Worm (Caenorhabditis elegans) whole organism, L2 larva: ENCODE data around the gene T28A11.22.

Source experiments
- C34F6.9 ChIP-seq: fragments of 150-350 bp; optimal IDR thresholded peaks from 2 replicates; lab custom pipeline; 2014; ENCODE audit warnings: missing biosample characterization, missing genetic modification characterization
- F13H6.1 ChIP-seq: sonication (generic microtip); optimal IDR thresholded peaks from 2 replicates; lab custom pipeline; 2016; ENCODE audit warnings: missing genetic modification characterization, missing compliant biosample characterization
- R02D3.7 ChIP-seq: fragments of 150-350 bp; optimal IDR thresholded peaks from 2 replicates; lab custom pipeline; 2014; ENCODE audit warnings: missing biosample characterization, missing genetic modification characterization
- Y55F3AM.14 ChIP-seq: fragments of 200-800 bp; sonication (Bioruptor generic); optimal IDR thresholded peaks from 2 replicates; lab custom pipeline; 2018; ENCODE audit warnings: mild to moderate bottlenecking, missing genetic modification characterization, missing compliant biosample characterization
- alr-1 ChIP-seq: fragments of 150-350 bp; optimal IDR thresholded peaks from 2 replicates; lab custom pipeline; 2014; ENCODE audit warnings: missing biosample characterization, missing genetic modification characterization
- ama-1 ChIP-seq: fragments of 150-350 bp; optimal IDR thresholded peaks from 2 replicates; lab custom pipeline; 2018; ENCODE audit warnings: inconsistent platforms
- blmp-1 ChIP-seq: sonication (generic microtip); optimal IDR thresholded peaks from 2 replicates; lab custom pipeline; 2017; ENCODE audit warnings: missing genetic modification characterization, mild to moderate bottlenecking, missing compliant biosample characterization, antibody characterized with exemption, moderate library complexity; ENCODE audit not compliant: insufficient read depth
- ceh-16 ChIP-seq: fragments of 150-350 bp; optimal IDR thresholded peaks from 2 replicates; lab custom pipeline; 2014; ENCODE audit warnings: missing biosample characterization, missing genetic modification characterization
- crh-2 ChIP-seq: sonication (generic microtip); optimal IDR thresholded peaks from 2 replicates; lab custom pipeline; 2017; ENCODE audit warnings: missing biosample characterization, missing genetic modification characterization
- egl-27 ChIP-seq: sonication (generic microtip); optimal IDR thresholded peaks from 3 replicates; lab custom pipeline; 2017; ENCODE audit warnings: missing biosample characterization, missing genetic modification reagents, missing genetic modification characterization
- elt-1 ChIP-seq: fragments of 150-350 bp; optimal IDR thresholded peaks from 2 replicates; lab custom pipeline; 2014; ENCODE audit warnings: missing biosample characterization, missing genetic modification characterization
- elt-3 ChIP-seq: sonication (generic microtip); optimal IDR thresholded peaks from 2 replicates; lab custom pipeline; 2017; ENCODE audit warnings: missing biosample characterization, missing genetic modification characterization
- fos-1 ChIP-seq: fragments of 150-350 bp; optimal IDR thresholded peaks from 2 replicates; lab custom pipeline; 2014; ENCODE audit warnings: missing biosample characterization, missing genetic modification characterization
- lin-11 ChIP-seq: fragments of 150-350 bp; sonication (generic microtip); optimal IDR thresholded peaks from 2 replicates; lab custom pipeline; 2014; ENCODE audit warnings: missing biosample characterization, missing genetic modification characterization, inconsistent platforms, mixed read lengths
- lin-13 ChIP-seq: fragments of 150-350 bp; optimal IDR thresholded peaks from 2 replicates; lab custom pipeline; 2014; ENCODE audit warnings: missing biosample characterization, missing genetic modification reagents, missing genetic modification characterization
- lin-39 ChIP-seq: fragments of 150-350 bp; optimal IDR thresholded peaks from 2 replicates; lab custom pipeline; 2014; ENCODE audit warnings: missing biosample characterization, missing genetic modification reagents, missing genetic modification characterization
- lsy-2 ChIP-seq, 2 experiments: fragments of 150-350 bp in 1 of 2; sonication (generic microtip) in 1 of 2; optimal IDR thresholded peaks; 2 replicates each; lab custom pipeline; 2014 to 2017; ENCODE audit warnings: missing biosample characterization in 2 of 2, missing genetic modification characterization in 2 of 2
- mab-5 ChIP-seq: fragments of 150-350 bp; optimal IDR thresholded peaks from 2 replicates; lab custom pipeline; 2014; ENCODE audit warnings: missing biosample characterization, missing genetic modification characterization
- mdl-1 ChIP-seq, 2 experiments: fragments of 150-350 bp in 1 of 2; sonication (generic microtip) in 1 of 2; optimal IDR thresholded peaks; 2 replicates each; lab custom pipeline; 2017; ENCODE audit warnings: missing biosample characterization in 2 of 2, missing genetic modification characterization in 2 of 2
- nhr-10 ChIP-seq: sonication (generic microtip); optimal IDR thresholded peaks from 2 replicates; lab custom pipeline; 2017; ENCODE audit warnings: missing biosample characterization, missing genetic modification characterization
- nhr-11 ChIP-seq: fragments of 150-350 bp; optimal IDR thresholded peaks from 2 replicates; lab custom pipeline; 2014; ENCODE audit warnings: missing biosample characterization, missing genetic modification characterization
- nhr-21 ChIP-seq: fragments of 150-350 bp; optimal IDR thresholded peaks from 2 replicates; lab custom pipeline; 2014; ENCODE audit warnings: missing biosample characterization, missing genetic modification characterization
- nhr-25 ChIP-seq: fragments of 150-350 bp; sonication (generic microtip); optimal IDR thresholded peaks from 3 replicates; lab custom pipeline; 2014; ENCODE audit warnings: missing biosample characterization, missing genetic modification characterization
- nhr-77 ChIP-seq: fragments of 150-350 bp; optimal IDR thresholded peaks from 2 replicates; lab custom pipeline; 2014; ENCODE audit warnings: missing biosample characterization, missing genetic modification characterization
- peb-1 ChIP-seq: fragments of 150-350 bp; optimal IDR thresholded peaks from 2 replicates; lab custom pipeline; 2014; ENCODE audit warnings: missing biosample characterization, missing genetic modification characterization
- sem-4 ChIP-seq: fragments of 150-350 bp; optimal IDR thresholded peaks from 2 replicates; lab custom pipeline; 2014; ENCODE audit warnings: missing biosample characterization, missing genetic modification reagents, missing genetic modification characterization
- sma-3 ChIP-seq: sonication (generic microtip); optimal IDR thresholded peaks from 2 replicates; lab custom pipeline; 2016; ENCODE audit warnings: missing genetic modification reagents, missing genetic modification characterization, missing compliant biosample characterization
- sma-9 ChIP-seq, 2 experiments: fragments of 150-350 bp in 1 of 2; sonication (generic microtip) in 1 of 2; optimal IDR thresholded peaks; 2 replicates each; lab custom pipeline; 2014 to 2016; ENCODE audit warnings: missing genetic modification characterization in 2 of 2, mild to moderate bottlenecking in 1 of 2, missing biosample characterization in 1 of 2, missing compliant biosample characterization in 1 of 2, missing genetic modification reagents in 1 of 2, moderate library complexity in 1 of 2
- snpc-4 ChIP-seq: fragments of 150-350 bp; optimal IDR thresholded peaks from 2 replicates; lab custom pipeline; 2014; ENCODE audit warnings: missing biosample characterization, missing genetic modification characterization
- zag-1 ChIP-seq: fragments of 150-350 bp; optimal IDR thresholded peaks from 2 replicates; lab custom pipeline; 2014; ENCODE audit warnings: missing biosample characterization, missing genetic modification characterization
- ztf-11 ChIP-seq: sonication (generic microtip); optimal IDR thresholded peaks from 2 replicates; lab custom pipeline; 2017; ENCODE audit warnings: missing biosample characterization, missing genetic modification characterization
- ztf-4 ChIP-seq: fragments of 150-350 bp; optimal IDR thresholded peaks from 2 replicates; lab custom pipeline; 2014; ENCODE audit warnings: missing biosample characterization, missing genetic modification characterization

T28A11.22 gene

DNA sequence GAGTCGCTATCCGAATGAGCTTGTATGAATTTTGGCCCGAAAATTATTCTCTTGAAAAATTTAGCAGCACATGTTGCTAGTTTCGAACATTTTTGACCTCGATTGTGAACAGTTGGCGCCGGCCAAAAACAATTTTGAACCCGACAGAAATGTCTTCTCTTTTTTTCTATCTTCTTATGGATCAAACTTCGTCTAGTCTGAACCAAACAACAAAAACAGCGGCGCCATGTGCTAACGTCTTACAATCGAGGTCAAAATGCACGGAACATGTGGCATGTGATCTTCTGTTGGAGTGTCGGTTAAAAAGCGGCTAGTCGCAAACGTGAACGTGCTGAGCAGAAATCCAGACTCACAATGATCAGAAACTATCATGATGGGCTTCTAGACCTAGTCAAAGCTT is 18.8 kb downstream of the T28A11.22 start:
- TF ChIP-seq sma-9 (GFP tag; optimal IDR thresholded peaks at IDR 0.05; lab: Kevin White, UChicago) (peak; percentile 92), sma-9 (tag; optimal IDR thresholded peaks at IDR 0.05; lab: Kevin White, UChicago) (no peak), elt-3 (no peak), sem-4 (tag; lab: Kevin White, UChicago) (peak; percentile 4), F13H6.1 (tag; lab: Kevin White, UChicago) (peak; percentile 80)

DNA sequence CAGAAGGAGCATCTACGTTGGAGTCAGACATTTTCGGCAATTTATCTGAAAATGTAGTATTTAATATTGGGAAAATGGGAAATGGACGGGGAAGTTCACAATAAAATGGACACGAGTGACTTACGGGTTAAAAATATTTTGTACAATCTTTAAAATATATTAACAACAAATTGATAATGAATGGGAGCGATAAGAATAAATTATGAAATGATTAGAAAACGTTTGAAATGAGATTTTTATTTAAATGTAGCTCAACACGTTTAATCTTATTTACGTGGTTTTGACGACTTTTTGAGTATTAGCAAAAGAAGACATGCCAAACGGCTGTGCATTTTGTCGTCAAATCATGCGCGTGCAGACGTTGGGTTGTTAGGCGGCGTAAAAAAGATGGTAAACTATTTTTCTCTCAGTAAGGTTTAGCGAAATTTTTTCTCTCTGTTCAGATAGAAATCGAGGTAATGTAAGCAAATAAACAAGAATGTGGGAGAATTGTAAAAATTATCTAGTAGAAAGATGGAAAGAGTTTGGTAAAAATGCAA is 20.8 kb downstream of the T28A11.22 start, which contains the start of gene fbxa-64:
Gene fbxa-64 (minus strand): TSS at position 51 of the 539 bp plus-strand sequence.
- TF ChIP-seq ztf-4 (tag; lab: Kevin White, UChicago) = no peak
- TF ChIP-seq blmp-1 = no peak
- no peak for TF ChIP-seq R02D3.7 (tag; lab: Kevin White, UChicago)
- TF ChIP-seq nhr-11 (tag; lab: Kevin White, UChicago) = no peak
- no peak for TF ChIP-seq ceh-16 (tag; lab: Kevin White, UChicago)
- TF ChIP-seq lsy-2 (tag; optimal IDR thresholded peaks at IDR 0.05; lab: Kevin White, UChicago) = peak in 1 of 2 experiments; percentile 18
- peak; percentile 9 for TF ChIP-seq C34F6.9 (tag; lab: Kevin White, UChicago)
- TF ChIP-seq mab-5 (tag; lab: Kevin White, UChicago) = no peak
- no peak for TF ChIP-seq snpc-4 (tag; lab: Kevin White, UChicago)
- TF ChIP-seq peb-1 (tag; lab: Kevin White, UChicago) = no peak
- no peak for TF ChIP-seq zag-1 (tag; lab: Kevin White, UChicago)
- TF ChIP-seq mdl-1 (tag; optimal IDR thresholded peaks at IDR 0.05; lab: Kevin White, UChicago) = no peak
- TF ChIP-seq, all 48 proteins: peak for 2

DNA sequence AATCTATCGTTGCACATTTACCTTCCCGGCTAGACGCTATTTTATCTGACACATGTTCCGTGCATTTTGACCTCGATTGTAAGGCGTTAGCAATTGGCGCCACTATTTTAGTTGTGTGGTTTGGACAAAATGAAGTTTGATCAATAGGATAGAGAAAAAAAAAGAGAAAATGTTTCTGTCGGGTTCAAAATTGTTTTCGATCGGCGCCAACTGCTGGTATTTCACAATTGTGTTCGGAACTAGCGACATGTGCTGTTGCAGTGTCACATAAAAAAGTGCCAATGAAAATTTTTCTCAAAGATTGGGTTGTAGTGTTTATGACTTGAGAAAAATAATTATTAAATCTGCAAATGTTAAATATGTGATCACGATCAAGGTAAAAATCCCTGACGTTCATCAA is 21.8 kb downstream of the T28A11.22 start:
- TF ChIP-seq sem-4 (tag; lab: Kevin White, UChicago) = no peak
- TF ChIP-seq sma-9 (GFP tag; optimal IDR thresholded peaks at IDR 0.05; lab: Kevin White, UChicago) = peak; percentile 78
- no peak for TF ChIP-seq sma-9 (tag; optimal IDR thresholded peaks at IDR 0.05; lab: Kevin White, UChicago)
- TF ChIP-seq lsy-2 (tag; optimal IDR thresholded peaks at IDR 0.05; lab: Kevin White, UChicago) = peak in 1 of 2 experiments; percentile 27
- TF ChIP-seq F13H6.1 (tag; lab: Kevin White, UChicago) = peak; percentile 65

DNA sequence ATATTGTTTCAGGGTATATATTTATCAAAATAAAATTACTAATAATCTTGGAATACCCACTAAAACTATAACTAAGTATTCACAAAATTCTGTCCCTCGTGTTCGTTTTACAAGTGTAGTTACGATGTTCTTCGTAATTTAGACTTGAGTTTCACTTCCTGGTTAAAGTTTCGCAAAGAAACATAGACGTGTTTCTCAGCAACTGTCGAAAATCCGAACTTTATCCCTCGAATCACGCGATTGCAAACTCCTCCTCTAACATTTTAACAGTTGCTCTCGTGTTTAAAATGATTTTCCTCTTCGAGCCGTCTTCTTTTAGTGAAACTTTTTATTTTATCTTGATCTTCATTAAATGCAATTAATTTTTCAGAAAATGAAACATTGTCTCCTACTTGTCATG is 22.6 kb downstream of the T28A11.22 start, which contains the start of gene T28A11.2:
Gene T28A11.2 (plus strand): TSS at position 371 of the 400 bp plus-strand sequence.
- no peak for TF ChIP-seq blmp-1
- TF ChIP-seq sma-9 (GFP tag; optimal IDR thresholded peaks at IDR 0.05; lab: Kevin White, UChicago) = peak; percentile 71
- TF ChIP-seq sma-9 (tag; optimal IDR thresholded peaks at IDR 0.05; lab: Kevin White, UChicago) = no peak
- TF ChIP-seq nhr-21 = no peak
- no peak for TF ChIP-seq R02D3.7 (tag; lab: Kevin White, UChicago)
- peak; percentile 50 for TF ChIP-seq F13H6.1 (tag; lab: Kevin White, UChicago)
- no peak for TF ChIP-seq ama-1 (lab: Kevin White, UChicago)
- peak; percentile 8 for TF ChIP-seq sem-4 (tag; lab: Kevin White, UChicago)
- no peak for TF ChIP-seq lin-39 (tag; lab: Kevin White, UChicago)

DNA sequence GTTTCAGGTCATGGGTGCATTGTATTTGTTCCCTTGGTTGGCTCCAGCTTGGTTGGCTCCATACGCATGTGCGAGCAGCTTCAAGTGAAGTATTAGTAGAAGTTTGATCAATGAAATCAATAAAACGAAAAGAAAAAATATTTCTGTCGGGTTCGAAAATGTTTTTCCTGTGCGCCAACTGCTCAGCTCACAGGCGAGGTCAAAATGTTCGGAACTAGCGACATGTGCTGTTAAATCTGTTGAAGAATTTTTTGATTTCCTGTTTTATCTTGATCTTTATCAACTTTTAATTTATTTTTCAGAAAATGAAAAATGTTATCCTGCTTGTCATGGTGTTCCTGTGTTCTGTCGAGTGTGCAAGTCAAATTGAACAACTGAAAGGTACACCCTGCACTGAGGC is 24.1 kb downstream of the T28A11.22 start, which contains the start of gene T28A11.25:
Gene T28A11.25 (plus strand): TSS at position 301 of the 400 bp plus-strand sequence.
- TF ChIP-seq elt-1 (tag; lab: Kevin White, UChicago) (no peak), sma-9 (GFP tag; optimal IDR thresholded peaks at IDR 0.05; lab: Kevin White, UChicago) (peak; percentile 64), sma-9 (tag; optimal IDR thresholded peaks at IDR 0.05; lab: Kevin White, UChicago) (no peak)

DNA sequence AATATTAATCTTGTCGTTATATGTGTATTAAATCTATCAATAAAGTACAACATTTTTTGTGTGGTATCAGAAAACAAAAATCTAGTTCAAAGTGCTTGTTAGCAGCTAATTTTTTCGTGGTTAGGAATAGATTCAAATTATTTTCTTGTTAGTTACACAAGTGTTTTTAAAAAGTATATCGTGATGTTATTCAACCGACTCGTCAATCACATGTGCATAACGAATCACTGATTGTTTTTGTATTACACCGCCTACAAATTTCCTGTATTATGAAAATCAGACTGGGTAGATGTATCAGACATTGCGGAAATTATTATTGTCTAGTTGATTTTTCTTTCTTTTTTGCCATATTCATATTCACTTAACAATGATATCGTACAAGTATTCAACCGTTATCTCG is 25.6 kb downstream of the T28A11.22 start, which contains the start of gene str-64:
Gene str-64 (plus strand): TSS at position 301 of the 400 bp plus-strand sequence.
- TF ChIP-seq alr-1 (tag; lab: Kevin White, UChicago) (no peak), nhr-77 (no peak), nhr-10 (tag; lab: Kevin White, UChicago) (no peak), lin-39 (tag; lab: Kevin White, UChicago) (no peak), R02D3.7 (tag; lab: Kevin White, UChicago) (no peak), egl-27 (tag; lab: Kevin White, UChicago) (no peak), lsy-2 (tag; optimal IDR thresholded peaks at IDR 0.05; lab: Kevin White, UChicago) (no peak), zag-1 (tag; lab: Kevin White, UChicago) (no peak), nhr-25 (tag; lab: Kevin White, UChicago) (no peak), ama-1 (lab: Kevin White, UChicago) (no peak), ceh-16 (tag; lab: Kevin White, UChicago) (no peak), crh-2 (tag; lab: Kevin White, UChicago) (no peak), sem-4 (tag; lab: Kevin White, UChicago) (no peak), mdl-1 (tag; optimal IDR thresholded peaks at IDR 0.05; lab: Kevin White, UChicago) (no peak), fos-1 (no peak), lin-13 (GFP tag; lab: Kevin White, UChicago) (no peak), ztf-11 (tag; lab: Kevin White, UChicago) (no peak), lin-11 (tag; lab: Kevin White, UChicago) (no peak), Y55F3AM.14 (GFP tag; lab: Kevin White, UChicago) (no peak), sma-3 (no peak)
